Comparison of ENCODE assay signal across 6 fruit fly cellular contexts in genomic region chr3L:8688694-8689291, dm6.
TF ChIP-seq lines count a peak whose summit lies in the region.

No protein-coding gene starts in this region.

- no peak for TF ChIP-seq CTCF in whole organism, embryonic (GFP tag; optimal IDR thresholded peaks at IDR 0.05; lab: Kevin White, UChicago)

TF ChIP-seq in whole organism, 6 proteins besides CTCF, POLR2A, EP300 and RAD21:
- TF ChIP-seq EcR (GFP tag; optimal IDR thresholded peaks at IDR 0.05; lab: Kevin White, UChicago) (no peak), pan (optimal IDR thresholded peaks at IDR 0.05; lab: Kevin White, UChicago) (peak; percentile 30), psq (optimal IDR thresholded peaks at IDR 0.05; lab: Kevin White, UChicago) (no peak), usp (GFP tag; optimal IDR thresholded peaks at IDR 0.05; lab: Kevin White, UChicago) (no peak), Dll (optimal IDR thresholded peaks at IDR 0.05; lab: Kevin White, UChicago) (no peak), CG8478 (optimal IDR thresholded peaks at IDR 0.05; lab: Kevin White, UChicago) (no peak)

TF ChIP-seq in whole organism, adult, 20 proteins besides CTCF, POLR2A, EP300 and RAD21:
- TF ChIP-seq CG7045 (GFP tag; optimal IDR thresholded peaks at IDR 0.05; lab: Kevin White, UChicago): no peak
- peak; percentile 12 for TF ChIP-seq bab1 (GFP tag; optimal IDR thresholded peaks at IDR 0.05; lab: Kevin White, UChicago)

TF ChIP-seq in whole organism, embryonic, 481 proteins besides CTCF, POLR2A, EP300 and RAD21 (continues in another document):
- TF ChIP-seq lmd (GFP tag; IDR thresholded peaks at IDR 0.05; lab: Robert Waterston, UW): no peak
- 0 out of 3 replicates have a peak, but pooled peaks have one; percentile 15 for TF ChIP-seq row (GFP tag; IDR thresholded peaks at IDR 0.05; lab: Robert Waterston, UW)
- TF ChIP-seq CG6791 (GFP tag; IDR thresholded peaks at IDR 0.05; lab: Robert Waterston, UW; ENCODE audit: partially characterized antibody): 0 out of 3 replicates have a peak, but pooled peaks have one; percentile 10
- no peak for TF ChIP-seq hb (GFP tag; IDR thresholded peaks at IDR 0.05; lab: Robert Waterston, UW; ENCODE audit: partially characterized antibody)
- TF ChIP-seq ftz-f1 (GFP tag; optimal IDR thresholded peaks at IDR 0.05; lab: Kevin White, UChicago): peak; percentile 75
- TF ChIP-seq sd (tag; optimal IDR thresholded peaks at IDR 0.05; lab: Kevin White, UChicago): peak; percentile 17
- TF ChIP-seq CG3995 (GFP tag; optimal IDR thresholded peaks at IDR 0.05; lab: Kevin White, UChicago): peak; percentile 90
- TF ChIP-seq CG11456 (GFP tag; IDR thresholded peaks at IDR 0.05; lab: Robert Waterston, UW): 0 out of 3 replicates have a peak, but pooled peaks have one; percentile 37
- TF ChIP-seq Atf6 (GFP tag; IDR thresholded peaks at IDR 0.05; lab: Robert Waterston, UW): peak; percentile 58
- peak; percentile 28 for TF ChIP-seq CG34376 (GFP tag; optimal IDR thresholded peaks at IDR 0.05; lab: Kevin White, UChicago)
- TF ChIP-seq CG32772 (GFP tag; IDR thresholded peaks at IDR 0.05; lab: Robert Waterston, UW): peak; percentile 40; the same call in 1 of the 2 replicates
- no peak for TF ChIP-seq shn (GFP tag; optimal IDR thresholded peaks at IDR 0.05; lab: Kevin White, UChicago)
- TF ChIP-seq CG7372 (GFP tag; IDR thresholded peaks at IDR 0.05; lab: Robert Waterston, UW): peak; percentile 32; the same call in 1 of the 2 replicates
- peak; percentile 40; the same call in 1 of the 2 replicates for TF ChIP-seq vvl (GFP tag; IDR thresholded peaks at IDR 0.05; lab: Robert Waterston, UW)
- TF ChIP-seq chm (GFP tag; IDR thresholded peaks at IDR 0.05; lab: Robert Waterston, UW): 0 out of 2 replicates have a peak, but pooled peaks have one; percentile 32
- 0 out of 3 replicates have a peak, but pooled peaks have one; percentile 14 for TF ChIP-seq zfh1 (GFP tag; IDR thresholded peaks at IDR 0.05; lab: Robert Waterston, UW)
- TF ChIP-seq CG43689 (GFP tag; IDR thresholded peaks at IDR 0.05; lab: Robert Waterston, UW): 0 out of 2 replicates have a peak, but pooled peaks have one; percentile 6

TF ChIP-seq in whole organism, prepupa, 60 proteins besides CTCF, POLR2A, EP300 and RAD21 (continues in another document):
- TF ChIP-seq fkh (GFP tag; optimal IDR thresholded peaks at IDR 0.05; lab: Kevin White, UChicago) (peak; percentile 39), Eip75B (GFP tag; optimal IDR thresholded peaks at IDR 0.05; lab: Kevin White, UChicago) (no peak), achi (GFP tag; optimal IDR thresholded peaks at IDR 0.05; lab: Kevin White, UChicago) (no peak), CG8119 (GFP tag; IDR thresholded peaks at IDR 0.05; lab: Robert Waterston, UW) (no peak), svp (GFP tag; lab: Kevin White, UChicago) (peak; percentile 87), Met (GFP tag; optimal IDR thresholded peaks at IDR 0.05; lab: Kevin White, UChicago) (no peak), CG10631 (GFP tag; optimal IDR thresholded peaks at IDR 0.05; lab: Kevin White, UChicago) (no peak), pdm3 (GFP tag; optimal IDR thresholded peaks at IDR 0.05; lab: Kevin White, UChicago) (no peak), Hr39 (GFP tag; optimal IDR thresholded peaks at IDR 0.05; lab: Kevin White, UChicago) (no peak), vri (GFP tag; optimal IDR thresholded peaks at IDR 0.05; lab: Kevin White, UChicago) (peak; percentile 68), ss (GFP tag; optimal IDR thresholded peaks at IDR 0.05; lab: Kevin White, UChicago) (peak in 1 of 2 experiments; percentile 16), CG8632 (GFP tag; optimal IDR thresholded peaks at IDR 0.05; lab: Kevin White, UChicago) (peak; percentile 13), CG3919 (GFP tag; optimal IDR thresholded peaks at IDR 0.05; lab: Kevin White, UChicago) (no peak), esn (GFP tag; optimal IDR thresholded peaks at IDR 0.05; lab: Kevin White, UChicago) (peak; percentile 9), OdsH (GFP tag; optimal IDR thresholded peaks at IDR 0.05; lab: Kevin White, UChicago) (no peak), Smox (GFP tag; optimal IDR thresholded peaks at IDR 0.05; lab: Kevin White, UChicago) (no peak), CG6854 (GFP tag; optimal IDR thresholded peaks at IDR 0.05; lab: Kevin White, UChicago) (peak; percentile 0), Sox15 (GFP tag; optimal IDR thresholded peaks at IDR 0.05; lab: Kevin White, UChicago) (no peak), fd85E (GFP tag; optimal IDR thresholded peaks at IDR 0.05; lab: Kevin White, UChicago) (no peak), spab (GFP tag; optimal IDR thresholded peaks at IDR 0.05; lab: Kevin White, UChicago) (no peak), dsx (GFP tag; optimal IDR thresholded peaks at IDR 0.05; lab: Kevin White, UChicago; ENCODE audit: poor library complexity, severe bottlenecking) (no peak), CG6276 (GFP tag; optimal IDR thresholded peaks at IDR 0.05; lab: Kevin White, UChicago) (no peak), Eip78C (GFP tag; lab: Kevin White, UChicago) (peak; percentile 67)

TF ChIP-seq in whole organism, pupa, 21 proteins besides CTCF, POLR2A, EP300 and RAD21:
- TF ChIP-seq CG8159 (tag; optimal IDR thresholded peaks at IDR 0.05; lab: Kevin White, UChicago) (no peak), EcR (GFP tag; optimal IDR thresholded peaks at IDR 0.05; lab: Kevin White, UChicago) (peak; percentile 44)

TF ChIP-seq in whole organism, wandering third instar larva, 38 proteins besides CTCF, POLR2A, EP300 and RAD21:
- TF ChIP-seq psq (GFP tag; optimal IDR thresholded peaks at IDR 0.05; lab: Kevin White, UChicago): peak; percentile 3
- no peak for TF ChIP-seq Dfd (GFP tag; optimal IDR thresholded peaks at IDR 0.05; lab: Kevin White, UChicago)
- no peak for TF ChIP-seq Rel (GFP tag; optimal IDR thresholded peaks at IDR 0.05; lab: Kevin White, UChicago)
- TF ChIP-seq Rel (tag; optimal IDR thresholded peaks at IDR 0.05; lab: Kevin White, UChicago): peak; percentile 17
- TF ChIP-seq Sp1 (GFP tag; optimal IDR thresholded peaks at IDR 0.05; lab: Kevin White, UChicago): peak; percentile 10
- peak; percentile 67 for TF ChIP-seq fru (GFP tag; optimal IDR thresholded peaks at IDR 0.05; lab: Kevin White, UChicago)
- no peak for TF ChIP-seq pan (optimal IDR thresholded peaks at IDR 0.05; lab: Kevin White, UChicago)
- TF ChIP-seq CrebA (GFP tag; optimal IDR thresholded peaks at IDR 0.05; lab: Kevin White, UChicago; ENCODE audit: borderline replicate concordance): no peak
- peak; percentile 40 for TF ChIP-seq br (GFP tag; optimal IDR thresholded peaks at IDR 0.05; lab: Kevin White, UChicago)
- TF ChIP-seq rgr (GFP tag; optimal IDR thresholded peaks at IDR 0.05; lab: Kevin White, UChicago): peak; percentile 37
- TF ChIP-seq foxo (GFP tag; optimal IDR thresholded peaks at IDR 0.05; lab: Kevin White, UChicago): peak in 1 of 2 experiments; percentile 2
- TF ChIP-seq ey (GFP tag; optimal IDR thresholded peaks at IDR 0.05; lab: Kevin White, UChicago): peak; percentile 7
- TF ChIP-seq Vsx2 (GFP tag; optimal IDR thresholded peaks at IDR 0.05; lab: Kevin White, UChicago; ENCODE audit: partially characterized antibody): no peak
- TF ChIP-seq usp (GFP tag; optimal IDR thresholded peaks at IDR 0.05; lab: Kevin White, UChicago): no peak
- peak; percentile 43 for TF ChIP-seq jim (GFP tag; optimal IDR thresholded peaks at IDR 0.05; lab: Kevin White, UChicago)
- no peak for TF ChIP-seq CG9705 (GFP tag; optimal IDR thresholded peaks at IDR 0.05; lab: Kevin White, UChicago)
- peak; percentile 68 for TF ChIP-seq h (GFP tag; optimal IDR thresholded peaks at IDR 0.05; lab: Kevin White, UChicago)
- TF ChIP-seq OdsH (GFP tag; optimal IDR thresholded peaks at IDR 0.05; lab: Kevin White, UChicago): no peak
